Worm (Caenorhabditis elegans) whole organism, late embryonic: ENCODE data around the gene srx-125.

ENCODE experiments used
- K09A11.1 ChIP-seq: sonication (generic microtip); optimal IDR thresholded peaks from 2 replicates; lab custom pipeline; 2017; ENCODE audit warnings: antibody characterized with exemption, mild to moderate bottlenecking, missing genetic modification characterization, missing compliant biosample characterization; ENCODE audit not compliant: insufficient read depth
- T23F11.4 ChIP-seq: fragments of 200-800 bp; sonication (Bioruptor generic); optimal IDR thresholded peaks from 2 replicates; lab custom pipeline; 2018; ENCODE audit warnings: mild to moderate bottlenecking, missing genetic modification characterization, missing compliant biosample characterization
- ama-1 ChIP-seq: fragments of 150-350 bp; optimal IDR thresholded peaks from 2 replicates; lab custom pipeline; 2014
- nhr-232 ChIP-seq: sonication (generic microtip); optimal IDR thresholded peaks from 2 replicates; lab custom pipeline; 2016; ENCODE audit warnings: missing genetic modification characterization, missing compliant biosample characterization
- pha-4 ChIP-seq: fragments of 150-350 bp; optimal IDR thresholded peaks from 2 replicates; lab custom pipeline; 2018; ENCODE audit warnings: missing biosample characterization, missing genetic modification reagents, missing genetic modification characterization
- sdc-2 ChIP-seq: sonication (generic microtip); optimal IDR thresholded peaks from 2 replicates; lab custom pipeline; 2016; ENCODE audit warnings: missing genotype, missing genetic modification characterization, missing compliant biosample characterization

DNA sequence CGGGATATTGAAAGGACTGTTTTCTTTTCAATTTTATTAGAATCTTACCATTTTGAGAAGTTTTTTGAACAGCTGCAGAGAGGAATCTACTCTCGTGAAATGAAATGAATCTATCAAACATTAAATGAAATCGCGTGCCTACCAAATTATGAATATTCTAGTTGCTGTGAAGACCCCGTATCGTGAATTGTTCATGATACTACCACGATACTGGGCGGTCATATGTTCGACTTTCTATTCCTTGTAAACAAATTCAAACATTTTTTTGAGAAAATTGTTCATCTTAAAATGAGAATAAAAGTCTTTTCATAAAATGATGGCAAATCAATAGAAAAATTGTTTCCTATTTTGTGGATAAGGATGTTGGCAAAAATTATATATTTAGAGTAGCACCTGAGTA, 18.7 kb downstream of the srx-125 start, which contains the start of gene gcy-34:
- TF ChIP-seq sdc-2 (tag; lab: Kevin White, UChicago) = no peak
- no peak for TF ChIP-seq nhr-232 (tag; lab: Kevin White, UChicago)
- TF ChIP-seq K09A11.1 (tag; lab: Kevin White, UChicago) = no peak
- TF ChIP-seq pha-4 = no peak
- TF ChIP-seq ama-1 (lab: Kevin White, UChicago) = no peak
- TF ChIP-seq T23F11.4 (GFP tag; lab: Kevin White, UChicago) = no peak
